Worm (Caenorhabditis elegans) whole organism, early embryonic: ENCODE results near the gene prp-8.

Experiments used
- B0310.2 ChIP-seq: sonication (generic microtip); optimal IDR thresholded peaks from 2 replicates; lab custom pipeline; 2016; ENCODE audit warnings: mild to moderate bottlenecking, missing genetic modification characterization, missing compliant biosample characterization
- F13C5.2 ChIP-seq: sonication (generic microtip); optimal IDR thresholded peaks from 2 replicates; lab custom pipeline; 2017; ENCODE audit warnings: mild to moderate bottlenecking, missing genetic modification characterization, inconsistent platforms, missing compliant biosample characterization
- ama-1 ChIP-seq: fragments of 150-350 bp; optimal IDR thresholded peaks from 2 replicates; lab custom pipeline; 2014
- ets-7 ChIP-seq: sonication (generic microtip); optimal IDR thresholded peaks from 2 replicates; lab custom pipeline; 2016; ENCODE audit warnings: missing genotype, missing genetic modification characterization, missing compliant biosample characterization
- flt-1 ChIP-seq: fragments of 200-800 bp; sonication (Bioruptor generic); IDR thresholded peaks from 2 replicates; pipeline ENCODE4 v1.3.6; 2022; ENCODE audit warnings: missing genetic modification characterization, missing compliant biosample characterization
- hmg-4 ChIP-seq: fragments of 200-800 bp; sonication (Bioruptor generic); optimal IDR thresholded peaks from 2 replicates; lab custom pipeline; 2018; ENCODE audit warnings: mild to moderate bottlenecking, missing genetic modification characterization, missing compliant biosample characterization
- hnd-1 ChIP-seq: sonication (generic microtip); optimal IDR thresholded peaks from 2 replicates; lab custom pipeline; 2016; ENCODE audit warnings: missing genetic modification characterization, missing compliant biosample characterization
- pes-1 ChIP-seq: fragments of 200-800 bp; sonication (Bioruptor generic); IDR thresholded peaks from 2 replicates; pipeline ENCODE4 v1.3.6; 2022; ENCODE audit warnings: missing genetic modification reagents, missing genetic modification characterization, missing compliant biosample characterization
- scrt-1 ChIP-seq: fragments of 200-800 bp; sonication (Bioruptor generic); IDR thresholded peaks from 2 replicates; pipeline ENCODE4 v1.3.6; 2022; ENCODE audit warnings: missing genetic modification characterization, missing compliant biosample characterization
- sea-1 ChIP-seq: fragments of 200-800 bp; sonication (Bioruptor generic); conservative IDR thresholded peaks from 2 replicates; pipeline ENCODE4 v1.3.6; 2022; ENCODE audit warnings: missing genetic modification characterization, missing compliant biosample characterization
- tbx-11 ChIP-seq: fragments of 200-800 bp; sonication (Bioruptor generic); IDR thresholded peaks from 2 replicates; pipeline ENCODE4 v1.3.6; 2022; ENCODE audit warnings: missing genetic modification characterization, missing compliant biosample characterization
- tbx-37 ChIP-seq: fragments of 200-800 bp; sonication (Bioruptor generic); conservative IDR thresholded peaks from 2 replicates; pipeline ENCODE4 v1.3.6; 2022; ENCODE audit warnings: missing genetic modification reagents, missing genetic modification characterization, missing compliant biosample characterization

ce11 chrIII:8145971-8146370, 18.2 kb upstream of the prp-8 start:
- TF ChIP-seq B0310.2 = no peak
- TF ChIP-seq ama-1 (lab: Kevin White, UChicago) = no peak
- TF ChIP-seq pes-1 (GFP tag; lab: Robert Waterston, UW) = no peak
- TF ChIP-seq hnd-1 (tag; lab: Kevin White, UChicago) = no peak
- TF ChIP-seq scrt-1 (GFP tag; lab: Robert Waterston, UW) = no peak
- TF ChIP-seq ets-7 = no peak
- no peak for TF ChIP-seq flt-1 (GFP tag; lab: Robert Waterston, UW)
- no peak for TF ChIP-seq hmg-4 (GFP tag; lab: Kevin White, UChicago)
- TF ChIP-seq F13C5.2 (tag; lab: Kevin White, UChicago) = no peak
- TF ChIP-seq sea-1 (GFP tag; lab: Robert Waterston, UW) = no peak
- no peak for TF ChIP-seq tbx-37 (GFP tag; lab: Robert Waterston, UW)
- no peak for TF ChIP-seq tbx-11 (GFP tag; lab: Robert Waterston, UW)
